Fruit fly (Drosophila melanogaster) whole organism, embryonic: ENCODE results near the gene lectin-28C.

Experiments used
- B-H2 ChIP-seq: fragments of 200-800 bp; sonication (Bioruptor generic); optimal IDR thresholded peaks from 2 replicates; lab custom pipeline; 2018; ENCODE audit warnings: missing biosample characterization, mild to moderate bottlenecking, missing genetic modification characterization
- BEAF-32 ChIP-seq: fragments of 200-800 bp; sonication (Bioruptor generic); optimal IDR thresholded peaks from 3 replicates; lab custom pipeline; 2017; ENCODE audit warnings: missing biosample characterization, missing genetic modification characterization, mild to moderate bottlenecking, moderate library complexity, missing genetic modification reagents
- BtbVII ChIP-seq: fragments of 200-800 bp; sonication (Bioruptor generic); optimal IDR thresholded peaks from 3 replicates; lab custom pipeline; 2017; ENCODE audit warnings: missing biosample characterization, mild to moderate bottlenecking, missing genetic modification characterization
- CG11093 ChIP-seq: fragments of 200-800 bp; sonication (Bioruptor generic); IDR thresholded peaks from 3 replicates; pipeline ENCODE4 v1.3.6; 2022; ENCODE audit warnings: missing biosample characterization, missing genetic modification characterization
- CG11504 ChIP-seq: fragments of 200-800 bp; sonication (Bioruptor generic); optimal IDR thresholded peaks from 3 replicates; lab custom pipeline; 2019; ENCODE audit warnings: missing biosample characterization, mild to moderate bottlenecking, missing genetic modification characterization, moderate library complexity
- CG16813 ChIP-seq: fragments of 200-800 bp; sonication (Bioruptor generic); IDR thresholded peaks from 3 replicates; pipeline ENCODE4 v1.3.6; 2022; ENCODE audit warnings: missing biosample characterization, missing genetic modification characterization; ENCODE audit not compliant: partially characterized antibody
- CG16863 ChIP-seq: fragments of 200-800 bp; sonication (Bioruptor generic); optimal IDR thresholded peaks from 3 replicates; lab custom pipeline; 2016; ENCODE audit warnings: missing biosample characterization, missing genetic modification characterization
- CG17912 ChIP-seq: fragments of 200-800 bp; sonication (Bioruptor generic); optimal IDR thresholded peaks from 2 replicates; lab custom pipeline; 2018; ENCODE audit warnings: missing biosample characterization, mild to moderate bottlenecking, missing genetic modification characterization
- CG2202 ChIP-seq: fragments of 200-800 bp; sonication (Bioruptor generic); optimal IDR thresholded peaks from 2 replicates; lab custom pipeline; 2018; ENCODE audit warnings: missing biosample characterization, mild to moderate bottlenecking, missing genetic modification characterization
- CG30020 ChIP-seq: fragments of 200-800 bp; optimal IDR thresholded peaks from 2 replicates; lab custom pipeline; 2019; ENCODE audit warnings: missing biosample characterization, mild to moderate bottlenecking, missing genetic modification characterization, moderate library complexity
- CG3065 ChIP-seq: fragments of 200-800 bp; sonication (Bioruptor generic); optimal IDR thresholded peaks from 2 replicates; lab custom pipeline; 2016; ENCODE audit warnings: missing biosample characterization, missing genetic modification characterization
- CG31224 ChIP-seq: fragments of 200-800 bp; sonication (Bioruptor generic); IDR thresholded peaks from 2 replicates; pipeline ENCODE4 v1.3.6; 2022; ENCODE audit warnings: missing biosample characterization, missing genetic modification characterization
- CG4360 ChIP-seq: fragments of 200-800 bp; sonication (Bioruptor generic); IDR thresholded peaks from 2 replicates; pipeline ENCODE4 v1.3.6; 2022; ENCODE audit warnings: missing biosample characterization, missing genetic modification characterization
- CG4424 ChIP-seq: fragments of 200-800 bp; sonication (Bioruptor generic); optimal IDR thresholded peaks from 3 replicates; lab custom pipeline; 2016; ENCODE audit warnings: missing biosample characterization, missing genetic modification characterization
- CG6175 ChIP-seq: fragments of 200-800 bp; sonication (Bioruptor generic); IDR thresholded peaks from 3 replicates; pipeline ENCODE4 v1.3.6; 2022; ENCODE audit warnings: missing biosample characterization, missing genetic modification characterization
- CG6813 ChIP-seq: fragments of 200-800 bp; sonication (Bioruptor generic); optimal IDR thresholded peaks from 2 replicates; lab custom pipeline; 2017; ENCODE audit warnings: missing biosample characterization, missing genetic modification characterization, mild to moderate bottlenecking, moderate library complexity, missing genetic modification reagents
- CG6854 ChIP-seq: fragments of 200-800 bp; sonication (Bioruptor generic); optimal IDR thresholded peaks from 3 replicates; lab custom pipeline; 2017; ENCODE audit warnings: missing biosample characterization, mild to moderate bottlenecking, missing genetic modification characterization
- CG7928 ChIP-seq: fragments of 200-800 bp; sonication (Bioruptor generic); optimal IDR thresholded peaks from 2 replicates; lab custom pipeline; 2017; ENCODE audit warnings: missing biosample characterization, mild to moderate bottlenecking, missing genetic modification characterization
- CG8290 ChIP-seq, 3 experiments: fragments of 200-800 bp; sonication (Bioruptor generic); optimal IDR thresholded peaks; 2 replicates each; lab custom pipeline; 2016 to 2019; ENCODE audit warnings: missing biosample characterization in 3 of 3, missing genetic modification characterization in 3 of 3, mild to moderate bottlenecking in 2 of 3, moderate library complexity in 1 of 3
- CG9727 ChIP-seq: fragments of 200-800 bp; sonication (Bioruptor generic); optimal IDR thresholded peaks from 3 replicates; lab custom pipeline; 2017; ENCODE audit warnings: missing biosample characterization, mild to moderate bottlenecking, missing genetic modification characterization
- CTCF ChIP-seq: fragments of 200-800 bp; sonication (Bioruptor generic); optimal IDR thresholded peaks from 2 replicates; lab custom pipeline; 2017; ENCODE audit warnings: missing biosample characterization, mild to moderate bottlenecking, missing genetic modification characterization, moderate library complexity
- Deaf1 ChIP-seq: fragments of 200-800 bp; optimal IDR thresholded peaks from 3 replicates; lab custom pipeline; 2019; ENCODE audit warnings: missing biosample characterization, mild to moderate bottlenecking, missing genetic modification characterization, moderate library complexity
- Dll ChIP-seq: fragments of 200-800 bp; sonication (Bioruptor generic); IDR thresholded peaks from 4 replicates; pipeline ENCODE4 v1.3.6; 2022; ENCODE audit warnings: missing biosample characterization, missing genetic modification characterization; ENCODE audit not compliant: partially characterized antibody
- H2.0 ChIP-seq: fragments of 200-800 bp; sonication (Bioruptor generic); IDR thresholded peaks from 2 replicates; pipeline ENCODE4 v1.3.6; 2022; ENCODE audit warnings: missing biosample characterization, missing genetic modification characterization
- HmgZ ChIP-seq: fragments of 200-800 bp; sonication (Bioruptor generic); optimal IDR thresholded peaks from 2 replicates; lab custom pipeline; 2018; ENCODE audit warnings: missing biosample characterization, mild to moderate bottlenecking, missing genetic modification characterization
- Med ChIP-seq: fragments of 200-800 bp; sonication (Bioruptor generic); peaks from one replicate; lab custom pipeline; 2016; ENCODE audit warnings: missing biosample characterization, missing genetic modification characterization, mild to moderate bottlenecking, inconsistent platforms, moderate library complexity
- NfI ChIP-seq: fragments of 200-800 bp; sonication (Bioruptor generic); optimal IDR thresholded peaks from 3 replicates; lab custom pipeline; 2018; ENCODE audit warnings: missing biosample characterization, mild to moderate bottlenecking, missing genetic modification characterization, moderate library complexity
- Pdp1 ChIP-seq, 2 experiments: fragments of 200-800 bp; sonication (Bioruptor generic); optimal IDR thresholded peaks; 3 replicates each; lab custom pipeline; 2016; ENCODE audit warnings: missing biosample characterization in 2 of 2, missing genetic modification characterization in 2 of 2, mild to moderate bottlenecking in 1 of 2, moderate library complexity in 1 of 2
- Scr ChIP-seq: fragments of 200-800 bp; sonication (Bioruptor generic); IDR thresholded peaks from 2 replicates; pipeline ENCODE4 v1.3.6; 2022; ENCODE audit warnings: missing biosample characterization, missing genetic modification characterization; ENCODE audit not compliant: partially characterized antibody
- br ChIP-seq: fragments of >200 bp; optimal IDR thresholded peaks from 2 replicates; lab custom pipeline; 2017
- cad ChIP-seq: fragments of >200 bp; optimal IDR thresholded peaks from 2 replicates; lab custom pipeline; 2017; ENCODE audit warnings: missing biosample characterization, missing genetic modification characterization
- disco-r ChIP-seq: fragments of 200-800 bp; sonication (Bioruptor generic); optimal IDR thresholded peaks from 2 replicates; lab custom pipeline; 2016; ENCODE audit warnings: missing biosample characterization, missing genetic modification characterization
- dmrt11E ChIP-seq: fragments of 200-800 bp; sonication (Bioruptor generic); optimal IDR thresholded peaks from 3 replicates; lab custom pipeline; 2018; ENCODE audit warnings: missing biosample characterization, mild to moderate bottlenecking, missing genetic modification characterization, moderate library complexity
- emc ChIP-seq: fragments of 200-800 bp; sonication (Bioruptor generic); optimal IDR thresholded peaks from 2 replicates; lab custom pipeline; 2016; ENCODE audit warnings: missing biosample characterization, missing genetic modification characterization
- fd64A ChIP-seq: fragments of 200-800 bp; sonication (Bioruptor generic); optimal IDR thresholded peaks from 3 replicates; lab custom pipeline; 2018; ENCODE audit warnings: missing biosample characterization, mild to moderate bottlenecking, missing genetic modification characterization
- fd96Cb ChIP-seq: fragments of 200-800 bp; sonication (Bioruptor generic); optimal IDR thresholded peaks from 2 replicates; lab custom pipeline; 2018; ENCODE audit warnings: missing biosample characterization, mild to moderate bottlenecking, missing genetic modification characterization, moderate library complexity
- hkb ChIP-seq, 2 experiments: fragments of 200-800 bp in 1 of 2; fragments of >200 bp in 1 of 2; sonication (Bioruptor generic) in 1 of 2; IDR thresholded peaks in 1 of 2; optimal IDR thresholded peaks in 1 of 2; 2 replicates each; pipeline versions ENCODE4 v1.3.6 to Lab custom; 2017 to 2022; ENCODE audit warnings: missing biosample characterization in 1 of 2, missing genetic modification characterization in 1 of 2
- ken ChIP-seq: fragments of 200-800 bp; sonication (Bioruptor generic); IDR thresholded peaks from 3 replicates; pipeline ENCODE4 v1.3.6; 2022; ENCODE audit warnings: missing biosample characterization, missing genetic modification characterization
- knrl ChIP-seq: fragments of 200-800 bp; sonication (Bioruptor generic); IDR thresholded peaks from 3 replicates; pipeline ENCODE4 v1.3.6; 2022; ENCODE audit warnings: missing biosample characterization, missing genetic modification characterization; ENCODE audit not compliant: partially characterized antibody
- lmd ChIP-seq: fragments of 200-800 bp; sonication (Bioruptor generic); IDR thresholded peaks from 2 replicates; pipeline ENCODE4 v1.3.6; 2022; ENCODE audit warnings: missing biosample characterization, missing genetic modification characterization
- luna ChIP-seq: fragments of 200-800 bp; sonication (Bioruptor generic); optimal IDR thresholded peaks from 2 replicates; lab custom pipeline; 2016; ENCODE audit warnings: missing biosample characterization, missing genetic modification characterization
- nerfin-1 ChIP-seq: fragments of 200-800 bp; sonication (Bioruptor generic); optimal IDR thresholded peaks from 3 replicates; lab custom pipeline; 2019; ENCODE audit warnings: missing biosample characterization, mild to moderate bottlenecking, missing genetic modification characterization, moderate library complexity
- pb ChIP-seq: fragments of 200-800 bp; sonication (Bioruptor generic); optimal IDR thresholded peaks from 3 replicates; lab custom pipeline; 2016; ENCODE audit warnings: missing biosample characterization, missing genetic modification characterization
- sens ChIP-seq: fragments of 200-800 bp; sonication (Bioruptor generic); peaks from one replicate; lab custom pipeline; 2016; ENCODE audit warnings: missing biosample characterization, missing genetic modification characterization
- shn ChIP-seq: fragments of 200-800 bp; sonication (Bioruptor generic); optimal IDR thresholded peaks from 3 replicates; lab custom pipeline; 2016; ENCODE audit warnings: missing biosample characterization, missing genetic modification characterization
- sima ChIP-seq: fragments of 200-800 bp; sonication (Bioruptor generic); optimal IDR thresholded peaks from 2 replicates; lab custom pipeline; 2016; ENCODE audit warnings: missing biosample characterization, missing genetic modification characterization
- tio ChIP-seq: fragments of 200-800 bp; sonication (Bioruptor generic); optimal IDR thresholded peaks from 2 replicates; lab custom pipeline; 2017; ENCODE audit warnings: missing biosample characterization, missing genetic modification characterization, inconsistent platforms
- tll ChIP-seq, 2 experiments: fragments of 200-800 bp in 1 of 2; fragments of >200 bp in 1 of 2; sonication (Bioruptor generic) in 1 of 2; optimal IDR thresholded peaks; 2 replicates each; lab custom pipeline; 2017 to 2019; ENCODE audit warnings: missing biosample characterization in 2 of 2, missing genetic modification characterization in 2 of 2, mild to moderate bottlenecking in 1 of 2, moderate library complexity in 1 of 2
- unc-4 ChIP-seq: fragments of 200-800 bp; sonication (Bioruptor generic); IDR thresholded peaks from 2 replicates; pipeline ENCODE4 v1.3.6; 2022; ENCODE audit warnings: missing biosample characterization, missing genetic modification characterization; ENCODE audit not compliant: partially characterized antibody
- usp ChIP-seq: fragments of >200 bp; optimal IDR thresholded peaks from 2 replicates; lab custom pipeline; 2017; ENCODE audit warnings: missing biosample characterization, missing genetic modification characterization
- zfh1 ChIP-seq: fragments of 200-800 bp; sonication (Bioruptor generic); IDR thresholded peaks from 3 replicates; pipeline ENCODE4 v1.3.6; 2022; ENCODE audit warnings: missing biosample characterization, missing genetic modification characterization

lectin-28C gene

DNA sequence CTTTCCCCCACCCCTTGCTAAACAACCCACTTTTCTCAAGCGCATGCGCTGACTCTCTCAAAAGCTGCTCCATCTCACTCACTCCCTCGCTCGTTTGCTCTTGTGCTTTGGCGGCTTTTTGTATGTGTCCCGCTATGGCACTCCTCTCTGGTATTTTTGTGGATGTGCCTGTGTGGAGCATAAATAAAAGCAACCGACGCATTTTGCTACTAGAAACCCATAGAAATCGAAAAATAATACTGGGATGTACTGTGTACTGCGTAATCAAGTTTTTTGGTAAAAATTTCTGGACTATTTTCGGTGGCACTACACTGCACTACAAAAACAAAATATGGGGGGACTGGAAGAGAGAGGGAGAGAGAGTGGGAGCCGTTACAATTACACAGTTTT is 47.2 kb upstream of the lectin-28C start (continued):
- TF ChIP-seq Med (GFP tag; lab: Kevin White, UChicago) = peak; percentile 91
- no peak for TF ChIP-seq CG30020 (tag; lab: Kevin White, UChicago)
- no peak for TF ChIP-seq lmd (GFP tag; lab: Robert Waterston, UW)
- no peak for TF ChIP-seq sima (GFP tag; lab: Kevin White, UChicago)
- TF ChIP-seq luna (GFP tag; lab: Kevin White, UChicago) = no peak
- no peak for TF ChIP-seq br (lab: Kevin White, UChicago)
- TF ChIP-seq shn (GFP tag; lab: Kevin White, UChicago) = no peak
- no peak for TF ChIP-seq knrl (GFP tag; lab: Robert Waterston, UW)
- TF ChIP-seq dmrt11E (tag; lab: Kevin White, UChicago) = no peak
- peak; percentile 58 for TF ChIP-seq CG6813 (GFP tag; lab: Kevin White, UChicago)
- TF ChIP-seq CG11504 (tag; lab: Kevin White, UChicago) = no peak
- TF ChIP-seq CG16863 (GFP tag; lab: Kevin White, UChicago) = no peak
- no peak for TF ChIP-seq usp (GFP tag; lab: Kevin White, UChicago)
- no peak for TF ChIP-seq fd64A
- TF ChIP-seq pb (GFP tag; lab: Kevin White, UChicago) = no peak
- peak; percentile 91 for TF ChIP-seq sens (GFP tag; lab: Kevin White, UChicago)
- TF ChIP-seq CG3065 (GFP tag; lab: Kevin White, UChicago) = no peak
- TF ChIP-seq Scr (GFP tag; lab: Robert Waterston, UW) = no peak
- no peak for TF ChIP-seq CG8290 (GFP tag; optimal IDR thresholded peaks at IDR 0.05; lab: Kevin White, UChicago)
- TF ChIP-seq CG8290 (tag; optimal IDR thresholded peaks at IDR 0.05; lab: Kevin White, UChicago) = peak in 1 of 2 experiments; percentile 49
- TF ChIP-seq CG2202 (tag; lab: Kevin White, UChicago) = no peak
- TF ChIP-seq cad (GFP tag; lab: Kevin White, UChicago) = no peak
- no peak for TF ChIP-seq CG9727 (GFP tag; lab: Kevin White, UChicago)
- TF ChIP-seq nerfin-1 (tag; lab: Kevin White, UChicago) = peak; percentile 95
- no peak for TF ChIP-seq disco-r
- peak; percentile 69 for TF ChIP-seq HmgZ (tag; lab: Kevin White, UChicago)
- TF ChIP-seq CG17912 (GFP tag; lab: Kevin White, UChicago) = peak; percentile 45
- no peak for TF ChIP-seq CG31224 (GFP tag; lab: Robert Waterston, UW)
- TF ChIP-seq BtbVII (GFP tag; lab: Kevin White, UChicago) = no peak
- TF ChIP-seq CG4424 (GFP tag; lab: Kevin White, UChicago) = no peak
- no peak for TF ChIP-seq CTCF (GFP tag; lab: Kevin White, UChicago)
- TF ChIP-seq CG6854 (GFP tag; lab: Kevin White, UChicago) = no peak
- TF ChIP-seq NfI (GFP tag; lab: Kevin White, UChicago) = no peak
- peak; percentile 17; the same call in 1 of the 2 replicates for TF ChIP-seq unc-4 (GFP tag; lab: Robert Waterston, UW)
- no peak for TF ChIP-seq tll (GFP tag; optimal IDR thresholded peaks at IDR 0.05; lab: Kevin White, UChicago)
- no peak for TF ChIP-seq CG11093 (GFP tag; lab: Robert Waterston, UW)
- no peak for TF ChIP-seq BEAF-32
- TF ChIP-seq ken (GFP tag; lab: Robert Waterston, UW) = no peak
- TF ChIP-seq CG6175 (GFP tag; lab: Robert Waterston, UW) = no peak
- TF ChIP-seq CG16813 (GFP tag; lab: Robert Waterston, UW) = no peak
- no peak for TF ChIP-seq tio (GFP tag; lab: Kevin White, UChicago)
- TF ChIP-seq CG4360 = no peak
- TF ChIP-seq emc (GFP tag; lab: Kevin White, UChicago) = no peak
- no peak for TF ChIP-seq H2.0 (GFP tag; lab: Robert Waterston, UW)
- TF ChIP-seq B-H2 (GFP tag; lab: Kevin White, UChicago) = no peak
- no peak for TF ChIP-seq zfh1 (GFP tag; lab: Robert Waterston, UW)
- no peak for TF ChIP-seq CG7928 (GFP tag; lab: Kevin White, UChicago)
- peak; percentile 18 for TF ChIP-seq Deaf1 (tag; lab: Kevin White, UChicago)
- TF ChIP-seq fd96Cb (tag; lab: Kevin White, UChicago) = no peak
- no peak for TF ChIP-seq hkb (optimal IDR thresholded peaks at IDR 0.05; lab: Kevin White, UChicago)
- no peak for TF ChIP-seq hkb (GFP tag; IDR thresholded peaks at IDR 0.05; lab: Robert Waterston, UW)
- TF ChIP-seq Dll (GFP tag; lab: Robert Waterston, UW) = peak; percentile 34; the same call in 1 of the 4 replicates
- peak in 1 of 2 experiments; percentile 92 for TF ChIP-seq Pdp1 (GFP tag; optimal IDR thresholded peaks at IDR 0.05; lab: Kevin White, UChicago)
